Fruit fly (Drosophila melanogaster) Kc167 (cell line): ENCODE measurements around the gene Noa36.

Experiments
- Myc ChIP-seq: fragments of >200 bp; optimal IDR thresholded peaks from 2 replicates; lab custom pipeline; 2017; ENCODE audit warnings: missing external identifiers
- Sin3A ChIP-seq: fragments of >200 bp; optimal IDR thresholded peaks from 2 replicates; lab custom pipeline; 2018; ENCODE audit warnings: missing external identifiers
- h ChIP-seq: fragments of >200 bp; optimal IDR thresholded peaks from 3 replicates; lab custom pipeline; 2018; ENCODE audit warnings: missing external identifiers
- insv ChIP-seq: fragments of >200 bp; optimal IDR thresholded peaks from 3 replicates; lab custom pipeline; 2018; ENCODE audit warnings: missing external identifiers
- psq ChIP-seq: fragments of >200 bp; optimal IDR thresholded peaks from 2 replicates; lab custom pipeline; 2017; ENCODE audit warnings: missing external identifiers
- ttk ChIP-seq: sonication (Bioruptor generic); optimal IDR thresholded peaks from 2 replicates; lab custom pipeline; 2017; ENCODE audit warnings: missing external identifiers

The Noa36 gene

DNA sequence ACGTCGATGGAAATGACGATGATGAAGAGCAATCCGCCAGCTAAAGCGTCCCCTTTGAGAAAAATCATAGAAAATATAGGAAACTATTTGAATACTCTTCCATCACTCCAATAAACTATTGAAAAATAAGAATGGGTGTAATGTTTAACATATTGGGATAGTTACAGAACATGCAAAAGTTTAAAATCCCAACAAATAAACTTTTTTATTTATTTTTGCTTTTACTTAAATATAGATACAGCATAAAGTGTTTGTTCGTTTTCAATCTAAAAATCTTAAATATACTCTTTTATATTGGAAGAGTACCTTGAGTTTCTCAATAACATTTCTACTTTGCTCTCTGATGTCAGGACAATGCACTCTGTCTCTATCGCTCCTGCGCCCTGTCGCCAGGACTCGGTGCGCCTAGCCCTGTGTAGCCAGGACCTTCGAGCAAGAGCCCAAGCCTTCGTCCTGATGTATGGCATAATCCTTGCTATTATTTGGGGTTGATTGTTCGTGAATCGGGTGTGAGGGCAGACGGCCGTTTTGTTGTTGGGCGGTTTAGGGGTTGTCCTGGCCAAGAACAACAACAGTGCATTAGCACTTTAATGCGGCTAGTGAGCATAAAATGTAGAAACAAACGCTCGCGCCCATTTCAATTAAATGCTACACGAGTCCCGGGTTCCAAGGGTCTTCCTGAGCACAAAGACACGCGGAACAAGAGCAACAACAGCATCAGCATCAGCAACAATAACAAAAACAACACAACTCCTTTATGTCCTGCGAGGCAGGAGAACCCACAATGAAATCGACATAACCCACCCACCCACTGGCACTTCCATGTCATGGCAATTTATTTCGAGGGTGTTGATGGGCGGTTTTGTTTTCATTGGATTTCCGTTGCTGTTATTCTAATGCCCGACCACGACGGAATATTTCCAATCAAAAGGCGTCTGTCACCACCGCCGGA, 26.1 kb downstream of the Noa36 start:
- TF ChIP-seq Sin3A: no peak

- no peak for TF ChIP-seq h (lab: Kevin White, UChicago)
- TF ChIP-seq ttk (lab: Kevin White, UChicago): no peak
- TF ChIP-seq psq (lab: Kevin White, UChicago): no peak
- no peak for TF ChIP-seq Sin3A
- no peak for TF ChIP-seq insv (lab: Kevin White, UChicago)
- TF ChIP-seq Myc (lab: Kevin White, UChicago): no peak
Observed at dm6 chr3R:28570805-28571204, 28.3 kb downstream of the Noa36 start.

- TF ChIP-seq Myc (lab: Kevin White, UChicago) (no peak), Sin3A (no peak), ttk (lab: Kevin White, UChicago) (no peak), insv (lab: Kevin White, UChicago) (no peak), psq (lab: Kevin White, UChicago) (no peak), h (lab: Kevin White, UChicago) (no peak)
Observed at dm6 chr3R:28569529-28570175, 29.4 kb downstream of the Noa36 start.

DNA sequence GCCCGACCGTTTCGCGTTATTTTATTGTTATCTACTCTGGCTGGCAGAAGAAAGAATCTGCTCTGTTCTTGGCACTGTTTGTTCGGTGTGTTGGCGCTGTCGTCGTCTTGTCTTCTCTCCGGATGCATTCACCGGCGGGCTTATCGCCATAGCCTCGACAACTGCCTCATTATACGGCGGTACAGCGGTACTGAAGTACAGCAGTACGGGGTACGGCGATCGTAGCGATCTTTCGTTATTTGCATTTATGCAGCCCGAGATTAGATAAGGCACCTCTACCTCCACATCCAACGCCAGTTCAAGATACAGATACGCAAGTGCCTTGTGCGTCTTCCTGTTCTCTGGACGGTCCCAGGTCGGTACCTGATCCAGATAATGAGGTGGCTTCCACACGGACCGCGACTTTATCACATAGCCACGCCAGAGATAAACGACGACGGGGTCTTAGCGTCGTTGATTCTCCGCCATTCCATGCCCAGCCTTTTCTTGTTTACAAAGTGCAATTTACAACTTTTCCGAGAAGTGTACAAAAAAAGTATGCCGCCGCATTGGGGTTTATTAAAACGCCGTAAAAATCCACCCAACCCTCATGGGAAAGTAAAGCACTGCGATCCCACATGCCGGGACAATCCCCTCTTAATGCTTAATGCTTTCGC, 30.9 kb downstream of the Noa36 start:
- no peak for TF ChIP-seq ttk (lab: Kevin White, UChicago)
- no peak for TF ChIP-seq Myc (lab: Kevin White, UChicago)
- no peak for TF ChIP-seq h (lab: Kevin White, UChicago)
- no peak for TF ChIP-seq Sin3A
- TF ChIP-seq psq (lab: Kevin White, UChicago): no peak
- TF ChIP-seq insv (lab: Kevin White, UChicago): no peak

DNA sequence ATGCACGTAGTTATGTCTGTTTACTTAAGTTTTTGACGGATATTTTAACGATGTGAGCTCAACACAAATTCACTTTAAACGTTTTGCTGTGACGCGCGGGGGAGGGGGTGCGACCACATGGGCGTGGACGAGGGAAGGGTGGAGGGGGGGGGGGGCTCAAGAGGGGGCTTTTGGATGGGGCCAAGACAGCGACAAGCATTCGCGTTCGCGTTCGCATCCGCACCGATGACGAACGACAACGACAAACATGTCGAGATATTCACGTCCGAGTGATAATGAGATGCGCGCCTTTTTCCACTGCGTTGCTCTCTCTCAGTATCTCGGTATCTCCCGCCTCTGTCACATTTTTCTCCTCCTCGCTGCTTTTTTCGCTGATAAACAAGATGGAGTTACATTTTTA, 35.6 kb downstream of the Noa36 start:
- TF ChIP-seq h (lab: Kevin White, UChicago) (no peak), psq (lab: Kevin White, UChicago) (no peak), insv (lab: Kevin White, UChicago) (no peak), ttk (lab: Kevin White, UChicago) (no peak), Sin3A (no peak), Myc (lab: Kevin White, UChicago) (no peak)

DNA sequence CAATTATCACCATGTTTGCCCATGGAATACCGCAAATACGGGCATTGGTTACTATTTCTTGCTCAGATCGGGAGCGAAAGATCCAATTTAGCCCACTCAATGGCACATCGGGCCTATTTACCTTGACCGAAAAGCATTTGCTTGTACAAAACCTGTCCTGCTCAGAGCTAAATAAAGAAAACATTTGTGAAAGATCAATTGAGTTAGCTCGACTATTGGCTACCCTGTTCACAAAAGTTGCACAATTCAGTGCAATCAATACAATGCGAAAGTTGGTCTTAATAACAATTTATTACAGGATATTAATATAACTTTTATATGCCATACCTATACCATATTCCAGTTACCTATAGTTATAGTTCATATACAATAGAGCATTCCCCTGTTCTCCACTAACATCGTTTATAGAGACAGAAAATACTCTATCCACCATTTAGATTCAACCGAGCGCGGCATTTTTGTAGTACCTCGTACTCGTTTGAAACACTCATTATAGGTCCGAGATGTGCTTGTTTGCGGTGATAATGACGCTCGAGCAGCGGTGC, 36.4 kb downstream of the Noa36 start:
- TF ChIP-seq Sin3A (no peak), insv (lab: Kevin White, UChicago) (no peak), h (lab: Kevin White, UChicago) (no peak), ttk (lab: Kevin White, UChicago) (no peak), psq (lab: Kevin White, UChicago) (no peak), Myc (lab: Kevin White, UChicago) (no peak)

- no peak for TF ChIP-seq Sin3A
- TF ChIP-seq insv (lab: Kevin White, UChicago): no peak
- no peak for TF ChIP-seq Myc (lab: Kevin White, UChicago)
- no peak for TF ChIP-seq psq (lab: Kevin White, UChicago)
- TF ChIP-seq ttk (lab: Kevin White, UChicago): no peak
- TF ChIP-seq h (lab: Kevin White, UChicago): no peak
Observed at dm6 chr3R:28561320-28561831, 37.7 kb downstream of the Noa36 start.

dm6 chr3R:28558801-28559200, 40.3 kb downstream of the Noa36 start:
- TF ChIP-seq psq (lab: Kevin White, UChicago) (no peak), Sin3A (no peak), h (lab: Kevin White, UChicago) (no peak), insv (lab: Kevin White, UChicago) (no peak), Myc (lab: Kevin White, UChicago) (no peak), ttk (lab: Kevin White, UChicago) (no peak)

- TF ChIP-seq Myc (lab: Kevin White, UChicago): no peak
Observed at dm6 chr3R:28556385-28556784, 42.7 kb downstream of the Noa36 start.

DNA sequence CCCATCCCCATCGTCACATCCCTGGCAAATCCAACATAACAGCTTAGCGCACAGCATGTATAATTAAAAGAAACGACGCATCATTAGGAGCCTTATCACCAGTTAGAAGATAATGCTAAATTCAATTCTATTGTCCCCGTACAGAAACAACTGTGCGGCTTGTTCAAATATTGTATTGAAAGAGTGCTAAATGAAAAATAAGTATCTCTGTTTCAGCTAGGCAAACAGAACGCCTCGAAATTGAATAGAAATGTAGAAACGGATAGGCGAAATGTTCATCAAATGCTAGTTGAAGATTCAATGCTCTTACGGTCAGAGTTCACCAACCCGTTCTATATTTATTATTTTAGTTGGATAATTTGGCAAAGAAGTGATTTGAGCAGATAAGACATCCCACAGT, 43.3 kb downstream of the Noa36 start:
- no peak for TF ChIP-seq psq (lab: Kevin White, UChicago)
- no peak for TF ChIP-seq Myc (lab: Kevin White, UChicago)
- TF ChIP-seq ttk (lab: Kevin White, UChicago): no peak
- no peak for TF ChIP-seq insv (lab: Kevin White, UChicago)
- no peak for TF ChIP-seq h (lab: Kevin White, UChicago)
- TF ChIP-seq Sin3A: no peak

- TF ChIP-seq insv (lab: Kevin White, UChicago) (no peak), Myc (lab: Kevin White, UChicago) (no peak), ttk (lab: Kevin White, UChicago) (no peak), Sin3A (no peak)
Observed at dm6 chr3R:28555324-28555723, 43.8 kb downstream of the Noa36 start.
